Fruit fly (Drosophila melanogaster): ENCODE results near the gene Bacc.

DNA sequence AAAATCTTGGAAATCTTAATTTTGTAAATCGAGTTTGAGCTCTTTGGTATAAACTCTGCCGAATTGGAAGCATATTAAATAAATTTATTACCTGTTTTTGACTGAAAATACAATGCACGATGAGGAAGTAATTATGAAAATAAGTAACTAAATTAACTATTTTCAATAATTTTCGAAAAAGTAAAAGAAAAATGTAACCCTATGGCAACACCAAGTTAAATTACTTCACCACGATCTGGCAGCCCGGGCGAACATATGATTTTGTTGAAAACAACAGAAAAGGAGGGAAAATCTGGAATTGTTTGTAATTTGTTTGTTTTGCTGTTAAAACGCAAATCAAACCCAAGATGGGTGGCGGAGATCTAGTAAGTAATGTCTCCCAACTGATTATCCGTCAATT lies 7.4 kb upstream of the Bacc start, which contains the start of the genes CG9961 and Cwc25:
- TF ChIP-seq psq (optimal IDR thresholded peaks at IDR 0.05) (no peak), EcR (GFP tag; optimal IDR thresholded peaks at IDR 0.05) (no peak)

Data from whole organism.